Fruit fly (Drosophila melanogaster): Measurements from ENCODE around the gene FER.

DNA sequence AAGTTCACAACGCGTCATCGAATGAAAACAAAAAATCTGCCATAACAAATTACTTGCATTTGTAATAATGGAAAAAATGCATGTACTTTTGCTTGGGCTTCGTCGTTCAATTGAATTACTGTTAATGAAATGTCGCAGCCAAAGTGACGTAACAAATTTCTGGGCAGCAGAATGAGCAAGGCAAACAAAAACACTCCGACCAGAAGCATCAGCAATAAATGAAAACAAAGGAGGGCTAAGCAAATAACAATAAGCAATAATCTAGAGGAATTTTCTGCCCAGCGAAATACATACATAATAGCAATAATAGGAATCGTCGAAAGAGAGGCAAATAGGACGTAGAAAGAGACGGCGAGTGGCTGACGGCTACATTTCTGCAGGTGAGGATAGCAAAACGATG lies 28.0 kb upstream of the FER start:
- TF ChIP-seq CG14711 (tag; optimal IDR thresholded peaks at IDR 0.05) (no peak), Crg-1 (GFP tag; optimal IDR thresholded peaks at IDR 0.05) (no peak), pad (GFP tag; optimal IDR thresholded peaks at IDR 0.05) (no peak), tj (GFP tag; optimal IDR thresholded peaks at IDR 0.05) (peak; percentile 80), CG1620 (GFP tag; optimal IDR thresholded peaks at IDR 0.05) (no peak), CG5204 (GFP tag; optimal IDR thresholded peaks at IDR 0.05) (no peak), cic (GFP tag; optimal IDR thresholded peaks at IDR 0.05) (peak; percentile 21), bab1 (GFP tag; optimal IDR thresholded peaks at IDR 0.05) (no peak)

All from whole organism, adult.